Worm (Caenorhabditis elegans): ENCODE measurements around the gene R05G9.3.

DNA sequence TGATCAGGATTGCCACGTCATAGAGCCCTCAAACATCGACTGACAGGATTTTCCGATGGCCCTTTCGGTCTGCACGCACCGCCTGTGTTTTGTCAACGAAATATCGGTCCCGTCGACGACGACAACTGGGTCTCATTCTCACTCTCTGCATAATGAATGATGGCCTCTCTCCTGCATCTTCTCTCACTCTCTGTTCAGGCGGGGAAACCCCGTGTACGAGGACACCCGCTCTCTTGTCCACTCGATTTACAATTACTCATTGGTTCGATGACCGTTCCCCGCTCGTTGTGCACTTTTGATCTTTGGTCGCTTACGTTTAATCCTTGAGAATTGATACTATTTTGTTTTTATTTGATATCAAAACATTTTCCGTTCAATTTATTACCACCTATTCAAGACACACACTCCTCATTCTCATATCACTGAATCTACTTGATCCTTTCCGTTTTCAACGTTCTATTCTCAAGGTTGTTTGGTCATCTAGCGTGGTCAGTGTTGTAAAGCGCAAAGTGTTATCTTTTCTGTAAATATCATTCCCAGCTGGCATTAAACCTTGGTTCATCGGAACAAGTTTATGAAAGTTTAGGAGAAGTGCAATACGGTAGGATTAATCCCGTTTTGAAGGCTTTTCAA is 21.4 kb upstream of the R05G9.3 start:
- TF ChIP-seq ham-2 (GFP tag; optimal IDR thresholded peaks at IDR 0.05) (peak; percentile 40), snpc-4 (tag; optimal IDR thresholded peaks at IDR 0.05) (no peak)
